Worm (Caenorhabditis elegans): ENCODE results near the gene unc-49.

Gene unc-49

ce11 chrIII:10523025-10523424 is 2.5 kb downstream of the unc-49 start:
- TF ChIP-seq unc-39 (tag; optimal IDR thresholded peaks at IDR 0.05) (no peak), unc-55 (GFP tag; optimal IDR thresholded peaks at IDR 0.05) (peak; percentile 75), lsy-2 (tag; optimal IDR thresholded peaks at IDR 0.05) (no peak), C34F6.9 (tag; optimal IDR thresholded peaks at IDR 0.05) (no peak), nhr-12 (tag; optimal IDR thresholded peaks at IDR 0.05) (no peak), mab-5 (tag; optimal IDR thresholded peaks at IDR 0.05) (peak; percentile 72), gmeb-1 (tag; optimal IDR thresholded peaks at IDR 0.05) (no peak)

- peak; percentile 35 for TF ChIP-seq snpc-4 (tag; optimal IDR thresholded peaks at IDR 0.05)
- TF ChIP-seq ceh-82 (tag; optimal IDR thresholded peaks at IDR 0.05), result no peak
- no peak for TF ChIP-seq blmp-1 (tag; optimal IDR thresholded peaks at IDR 0.05; ENCODE audit: insufficient read depth)
These were observed 4.3 kb downstream of the unc-49 start for ce11 chrIII:10524823-10525222.

- TF ChIP-seq alr-1 (tag; optimal IDR thresholded peaks at IDR 0.05) (no peak), unc-62 (GFP tag; optimal IDR thresholded peaks at IDR 0.05) (no peak), elt-1 (tag; optimal IDR thresholded peaks at IDR 0.05) (no peak), lsy-2 (tag; optimal IDR thresholded peaks at IDR 0.05) (peak in 1 of 2 experiments; percentile 45), sem-4 (tag; optimal IDR thresholded peaks at IDR 0.05) (no peak), nhr-10 (tag; optimal IDR thresholded peaks at IDR 0.05) (no peak), gmeb-1 (tag; optimal IDR thresholded peaks at IDR 0.05) (no peak), nhr-77 (tag; optimal IDR thresholded peaks at IDR 0.05) (no peak), ztf-4 (tag; optimal IDR thresholded peaks at IDR 0.05) (peak; percentile 30), fos-1 (tag; optimal IDR thresholded peaks at IDR 0.05) (no peak), nhr-6 (tag; optimal IDR thresholded peaks at IDR 0.05) (no peak), aly-2 (tag; optimal IDR thresholded peaks at IDR 0.05) (no peak), F13H6.1 (tag; optimal IDR thresholded peaks at IDR 0.05) (peak; percentile 31), ztf-11 (tag; optimal IDR thresholded peaks at IDR 0.05) (no peak), zag-1 (tag; optimal IDR thresholded peaks at IDR 0.05) (no peak), lin-39 (tag; optimal IDR thresholded peaks at IDR 0.05) (no peak), nhr-129 (tag; optimal IDR thresholded peaks at IDR 0.05) (peak; percentile 72), sma-9 (GFP tag; optimal IDR thresholded peaks at IDR 0.05) (no peak), sma-9 (tag; optimal IDR thresholded peaks at IDR 0.05) (no peak), snpc-4 (tag; optimal IDR thresholded peaks at IDR 0.05) (no peak), lin-11 (tag; optimal IDR thresholded peaks at IDR 0.05) (no peak), mdl-1 (tag; optimal IDR thresholded peaks at IDR 0.05) (no peak), dmd-4 (tag; optimal IDR thresholded peaks at IDR 0.05) (no peak), mbf-1 (tag; optimal IDR thresholded peaks at IDR 0.05) (no peak)
These were observed 5.4 kb downstream of the unc-49 start for ce11 chrIII:10525927-10526326.

ce11 chrIII:10527446-10527845 is 6.9 kb downstream of the unc-49 start:
- TF ChIP-seq ztf-4 (tag; optimal IDR thresholded peaks at IDR 0.05), result no peak
- no peak for TF ChIP-seq nhr-6 (tag; optimal IDR thresholded peaks at IDR 0.05)
- TF ChIP-seq unc-62 (GFP tag; optimal IDR thresholded peaks at IDR 0.05), result no peak
- TF ChIP-seq fos-1 (tag; optimal IDR thresholded peaks at IDR 0.05), result no peak
- no peak for TF ChIP-seq nhr-25 (tag; optimal IDR thresholded peaks at IDR 0.05)
- TF ChIP-seq ceh-16 (tag; optimal IDR thresholded peaks at IDR 0.05), result no peak
- TF ChIP-seq ZK546.5 (tag; optimal IDR thresholded peaks at IDR 0.05), result no peak
- no peak for TF ChIP-seq peb-1 (tag; optimal IDR thresholded peaks at IDR 0.05)
- TF ChIP-seq lin-39 (tag; optimal IDR thresholded peaks at IDR 0.05), result no peak
- TF ChIP-seq F13H6.1 (tag; optimal IDR thresholded peaks at IDR 0.05), result no peak
- TF ChIP-seq egl-27 (tag; optimal IDR thresholded peaks at IDR 0.05), result no peak
- TF ChIP-seq ama-1 (optimal IDR thresholded peaks at IDR 0.05), result no peak
- no peak for TF ChIP-seq alr-1 (tag; optimal IDR thresholded peaks at IDR 0.05)

- no peak for TF ChIP-seq lin-11 (tag; optimal IDR thresholded peaks at IDR 0.05)
- TF ChIP-seq nhr-77 (tag; optimal IDR thresholded peaks at IDR 0.05), result no peak
- no peak for TF ChIP-seq nhr-23 (tag; optimal IDR thresholded peaks at IDR 0.05)
- no peak for TF ChIP-seq R02D3.7 (tag; optimal IDR thresholded peaks at IDR 0.05)
- peak; percentile 57 for TF ChIP-seq gmeb-1 (tag; optimal IDR thresholded peaks at IDR 0.05)
- TF ChIP-seq Y55F3AM.14 (GFP tag; optimal IDR thresholded peaks at IDR 0.05), result no peak
- no peak for TF ChIP-seq mbf-1 (tag; optimal IDR thresholded peaks at IDR 0.05)
- TF ChIP-seq fos-1 (tag; optimal IDR thresholded peaks at IDR 0.05), result peak; percentile 96
- TF ChIP-seq nhr-129 (tag; optimal IDR thresholded peaks at IDR 0.05), result peak; percentile 75
- TF ChIP-seq ama-1 (optimal IDR thresholded peaks at IDR 0.05), result no peak
- no peak for TF ChIP-seq nhr-11 (tag; optimal IDR thresholded peaks at IDR 0.05)
- TF ChIP-seq unc-55 (GFP tag; optimal IDR thresholded peaks at IDR 0.05), result no peak
- no peak for TF ChIP-seq aly-2 (tag; optimal IDR thresholded peaks at IDR 0.05)
- no peak for TF ChIP-seq elt-1 (tag; optimal IDR thresholded peaks at IDR 0.05)
- TF ChIP-seq skn-1 (tag; optimal IDR thresholded peaks at IDR 0.05), result no peak
- no peak for TF ChIP-seq ZK546.5 (tag; optimal IDR thresholded peaks at IDR 0.05)
- TF ChIP-seq ztf-11 (tag; optimal IDR thresholded peaks at IDR 0.05), result no peak
- no peak for TF ChIP-seq alr-1 (tag; optimal IDR thresholded peaks at IDR 0.05)
- no peak for TF ChIP-seq ztf-4 (tag; optimal IDR thresholded peaks at IDR 0.05)
- TF ChIP-seq ceh-16 (tag; optimal IDR thresholded peaks at IDR 0.05), result no peak
- TF ChIP-seq unc-62 (GFP tag; optimal IDR thresholded peaks at IDR 0.05), result no peak
- TF ChIP-seq mdl-1 (tag; optimal IDR thresholded peaks at IDR 0.05), result no peak
- no peak for TF ChIP-seq snpc-4 (tag; optimal IDR thresholded peaks at IDR 0.05)
- TF ChIP-seq sma-3 (GFP tag; optimal IDR thresholded peaks at IDR 0.05), result peak; percentile 55
- TF ChIP-seq blmp-1 (tag; optimal IDR thresholded peaks at IDR 0.05; ENCODE audit: insufficient read depth), result peak; percentile 6
- no peak for TF ChIP-seq unc-39 (tag; optimal IDR thresholded peaks at IDR 0.05)
- peak; percentile 86 for TF ChIP-seq crh-2 (tag; optimal IDR thresholded peaks at IDR 0.05)
- peak; percentile 67 for TF ChIP-seq sma-9 (GFP tag; optimal IDR thresholded peaks at IDR 0.05)
- no peak for TF ChIP-seq sma-9 (tag; optimal IDR thresholded peaks at IDR 0.05)
- TF ChIP-seq nhr-6 (tag; optimal IDR thresholded peaks at IDR 0.05), result no peak
These were observed 12.7 kb downstream of the unc-49 start for ce11 chrIII:10533310-10533709.

Data from whole organism, L2 larva.